Fruit fly (Drosophila melanogaster): ENCODE measurements around the gene CG31371.
A peak's percentile ranks its signal among the peaks of the same experiment; 100 is the strongest.

Gene CG31371

DNA sequence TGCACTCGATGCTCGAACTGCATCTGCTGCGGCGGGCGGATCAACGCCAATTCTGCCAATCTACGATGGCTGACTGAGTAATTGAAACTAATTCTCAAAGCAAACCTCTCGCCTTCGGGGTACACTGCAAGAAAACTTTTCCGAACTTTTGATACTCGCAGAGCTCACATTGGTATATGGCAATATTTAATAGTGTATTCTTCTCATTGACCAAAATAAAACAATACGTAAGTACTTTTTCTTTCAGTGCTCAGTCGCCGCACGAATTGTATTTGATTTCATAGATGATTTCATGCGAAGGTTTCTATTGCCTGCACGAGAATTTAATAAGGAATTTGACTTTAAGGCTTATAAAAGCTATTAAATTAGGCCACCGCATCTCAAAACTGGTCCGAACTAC is 22.3 kb upstream of the CG31371 start:
- TF ChIP-seq kay (GFP tag; optimal IDR thresholded peaks at IDR 0.05): no peak
- no peak for TF ChIP-seq tgo (GFP tag; IDR thresholded peaks at IDR 0.05)
- TF ChIP-seq Med (GFP tag): peak; percentile 63
- peak; percentile 56 for TF ChIP-seq Ets65A (GFP tag)
- TF ChIP-seq CHES-1-like (GFP tag; optimal IDR thresholded peaks at IDR 0.05): no peak
- peak; percentile 26; the same call in 1 of the 2 replicates for TF ChIP-seq Drgx (GFP tag; IDR thresholded peaks at IDR 0.05)
- TF ChIP-seq sisA (GFP tag; IDR thresholded peaks at IDR 0.05): 0 out of 2 replicates have a peak, but pooled peaks have one; percentile 3
- TF ChIP-seq CG18619 (GFP tag; optimal IDR thresholded peaks at IDR 0.05): no peak
- TF ChIP-seq Ada2b (GFP tag; IDR thresholded peaks at IDR 0.05): 0 out of 2 replicates have a peak, but pooled peaks have one; percentile 21
- no peak for TF ChIP-seq chif (GFP tag; optimal IDR thresholded peaks at IDR 0.05)
- TF ChIP-seq CG9437 (GFP tag; optimal IDR thresholded peaks at IDR 0.05): no peak
- no peak for TF ChIP-seq CG12071 (GFP tag; optimal IDR thresholded peaks at IDR 0.05)
- TF ChIP-seq Side (GFP tag; optimal IDR thresholded peaks at IDR 0.05): no peak
- TF ChIP-seq Mrtf (GFP tag; IDR thresholded peaks at IDR 0.05): no peak
- no peak for TF ChIP-seq abd-A (tag; optimal IDR thresholded peaks at IDR 0.05)
- TF ChIP-seq fd64A (GFP tag; optimal IDR thresholded peaks at IDR 0.05): no peak
- TF ChIP-seq Aef1 (GFP tag; IDR thresholded peaks at IDR 0.05): peak; percentile 12; the same call in 1 of the 3 replicates
- no peak for TF ChIP-seq sob (GFP tag; IDR thresholded peaks at IDR 0.05)
- no peak for TF ChIP-seq Lhr (GFP tag; optimal IDR thresholded peaks at IDR 0.05)
- no peak for TF ChIP-seq CG11247 (GFP tag; IDR thresholded peaks at IDR 0.05)
- TF ChIP-seq lab (GFP tag; optimal IDR thresholded peaks at IDR 0.05): no peak
- no peak for TF ChIP-seq da (GFP tag; optimal IDR thresholded peaks at IDR 0.05)
- no peak for TF ChIP-seq CG16815 (GFP tag; optimal IDR thresholded peaks at IDR 0.05)
- no peak for TF ChIP-seq danr (GFP tag; IDR thresholded peaks at IDR 0.05)
- no peak for TF ChIP-seq ac (GFP tag; optimal IDR thresholded peaks at IDR 0.05)
- no peak for TF ChIP-seq CG4707 (GFP tag; optimal IDR thresholded peaks at IDR 0.05)
- no peak for TF ChIP-seq MESR4 (GFP tag; optimal IDR thresholded peaks at IDR 0.05)
- TF ChIP-seq Fer1 (GFP tag; optimal IDR thresholded peaks at IDR 0.05): no peak
- TF ChIP-seq Sry-β (GFP tag; optimal IDR thresholded peaks at IDR 0.05): no peak
- TF ChIP-seq ttk (GFP tag; IDR thresholded peaks at IDR 0.05): no peak
- TF ChIP-seq prd (optimal IDR thresholded peaks at IDR 0.05): no peak
- TF ChIP-seq prd (GFP tag; IDR thresholded peaks at IDR 0.05): no peak

DNA sequence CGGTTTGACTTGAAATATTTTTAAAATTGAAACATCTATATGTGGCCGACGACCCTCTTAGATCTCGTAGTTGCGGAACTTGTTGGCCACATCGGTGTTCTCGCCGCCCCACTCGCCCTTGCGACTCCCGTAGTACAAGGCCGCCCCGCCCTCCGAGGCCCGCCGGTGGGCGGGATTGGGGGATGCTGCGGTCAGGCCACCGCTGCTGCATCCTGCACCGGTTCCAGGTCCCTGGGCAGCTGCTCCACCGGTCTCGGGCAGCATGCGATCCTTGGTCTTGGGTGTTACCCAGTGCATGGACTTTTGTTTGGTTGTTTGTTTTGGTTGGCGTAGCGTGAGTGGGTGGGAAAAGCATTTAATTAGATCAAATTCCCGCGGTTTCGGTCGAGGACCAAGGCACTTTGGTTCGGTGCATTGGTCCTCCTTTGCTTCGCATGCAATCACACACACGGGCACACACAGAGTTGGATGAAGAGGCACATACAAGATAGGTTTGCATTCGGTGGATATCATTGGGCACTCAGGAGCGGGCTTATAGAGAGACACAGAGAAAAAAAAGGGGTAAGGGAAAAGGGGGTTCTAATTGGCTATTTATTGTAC is 15.1 kb upstream of the CG31371 start:
- TF ChIP-seq pzg (GFP tag; optimal IDR thresholded peaks at IDR 0.05) (no peak), CG9817 (tag; optimal IDR thresholded peaks at IDR 0.05) (no peak), ci (GFP tag; IDR thresholded peaks at IDR 0.05) (no peak), Dek (tag; optimal IDR thresholded peaks at IDR 0.05) (no peak), Gsc (GFP tag; IDR thresholded peaks at IDR 0.05) (0 out of 2 replicates have a peak, but pooled peaks have one; percentile 9), Hr39 (optimal IDR thresholded peaks at IDR 0.05) (peak; percentile 78), nom (GFP tag; optimal IDR thresholded peaks at IDR 0.05) (no peak), wek (GFP tag; optimal IDR thresholded peaks at IDR 0.05) (no peak), Ets65A (GFP tag) (peak; percentile 90), CG31388 (GFP tag; optimal IDR thresholded peaks at IDR 0.05) (no peak), crp (GFP tag; optimal IDR thresholded peaks at IDR 0.05) (no peak), dimm (GFP tag; IDR thresholded peaks at IDR 0.05) (peak; percentile 21; the same call in 1 of the 2 replicates), Nf-YC (tag; optimal IDR thresholded peaks at IDR 0.05) (no peak), CG9437 (GFP tag; optimal IDR thresholded peaks at IDR 0.05) (no peak), Poxn (GFP tag; IDR thresholded peaks at IDR 0.05) (no peak), Oli (tag; optimal IDR thresholded peaks at IDR 0.05) (no peak), her (GFP tag; optimal IDR thresholded peaks at IDR 0.05) (no peak), CG7271 (tag; optimal IDR thresholded peaks at IDR 0.05) (no peak)

Data from whole organism, embryonic.